Worm (Caenorhabditis elegans): ENCODE measurements around the gene K02E7.10.

DNA sequence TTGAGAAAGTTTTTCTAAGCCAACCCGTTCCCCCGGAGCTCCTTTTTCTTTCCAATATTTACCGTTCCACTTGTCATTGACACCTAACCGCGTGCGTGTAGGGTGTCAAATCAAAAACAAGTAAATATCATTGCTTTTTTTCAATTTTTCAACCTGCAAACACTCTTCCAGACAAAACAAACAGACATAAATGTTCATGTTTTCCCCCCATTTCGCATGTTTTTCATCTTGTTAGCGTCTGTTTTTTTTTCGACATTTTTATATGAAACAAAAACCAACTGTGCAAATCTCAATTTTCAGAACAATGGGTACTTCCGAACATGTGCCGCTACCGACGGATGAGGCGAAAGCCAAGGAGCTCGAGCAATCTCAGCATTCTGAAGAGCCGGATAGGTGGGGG, 24.9 kb upstream of the K02E7.10 start, which contains the start of gene snf-3:
- TF ChIP-seq lin-15B (tag; optimal IDR thresholded peaks at IDR 0.05) = no peak
- no peak for TF ChIP-seq spr-1 (tag; optimal IDR thresholded peaks at IDR 0.05)
- no peak for TF ChIP-seq ama-1 (optimal IDR thresholded peaks at IDR 0.05)

Measured in whole organism, L4 larva.